Worm (Caenorhabditis elegans): Measurements from ENCODE around the gene chca-1.

ce11 chrIV:9623269-9623668 lies 27.9 kb upstream of the chca-1 start, which contains the start of gene W09C2.9:
- TF ChIP-seq ama-1 (optimal IDR thresholded peaks at IDR 0.05) (no peak), ceh-82 (tag; optimal IDR thresholded peaks at IDR 0.05) (no peak), nhr-77 (tag; optimal IDR thresholded peaks at IDR 0.05) (no peak), unc-62 (GFP tag; optimal IDR thresholded peaks at IDR 0.05) (no peak), elt-2 (tag; optimal IDR thresholded peaks at IDR 0.05) (no peak), eor-1 (tag; optimal IDR thresholded peaks at IDR 0.05) (no peak), ceh-9 (tag; optimal IDR thresholded peaks at IDR 0.05) (no peak), jun-1 (tag; optimal IDR thresholded peaks at IDR 0.05) (no peak), pha-4 (tag; optimal IDR thresholded peaks at IDR 0.05) (no peak), nhr-28 (tag; optimal IDR thresholded peaks at IDR 0.05) (no peak)
